Worm (Caenorhabditis elegans) whole organism, early embryonic: ENCODE measurements around the gene BE0003N10.1.

Experiments
- ama-1 ChIP-seq: fragments of 150-350 bp; optimal IDR thresholded peaks from 2 replicates; lab custom pipeline; 2014
- ceh-36 ChIP-seq: sonication (generic microtip); optimal IDR thresholded peaks from 2 replicates; lab custom pipeline; 2016; ENCODE audit warnings: missing genetic modification characterization, inconsistent platforms, missing compliant biosample characterization
- flt-1 ChIP-seq: fragments of 200-800 bp; sonication (Bioruptor generic); IDR thresholded peaks from 2 replicates; pipeline ENCODE4 v1.3.6; 2022; ENCODE audit warnings: missing genetic modification characterization, missing compliant biosample characterization
- pes-1 ChIP-seq: fragments of 200-800 bp; sonication (Bioruptor generic); IDR thresholded peaks from 2 replicates; pipeline ENCODE4 v1.3.6; 2022; ENCODE audit warnings: missing genetic modification reagents, missing genetic modification characterization, missing compliant biosample characterization
- tbx-37 ChIP-seq: fragments of 200-800 bp; sonication (Bioruptor generic); conservative IDR thresholded peaks from 2 replicates; pipeline ENCODE4 v1.3.6; 2022; ENCODE audit warnings: missing genetic modification reagents, missing genetic modification characterization, missing compliant biosample characterization

- TF ChIP-seq pes-1 (GFP tag; lab: Robert Waterston, UW) (no peak), tbx-37 (GFP tag; lab: Robert Waterston, UW) (no peak), ceh-36 (tag; lab: Kevin White, UChicago) (no peak), flt-1 (no peak), ama-1 (lab: Kevin White, UChicago) (no peak)
Measured at ce11 chrIII:1004464-1004863, 32.8 kb upstream of the BE0003N10.1 start.
